Fruit fly (Drosophila melanogaster) whole organism, embryonic: ENCODE results near the gene kud.

Source experiments
- Bgb ChIP-seq: fragments of 200-800 bp; sonication (Bioruptor generic); IDR thresholded peaks from 2 replicates; pipeline ENCODE4 v1.3.6; 2022; ENCODE audit warnings: missing biosample characterization, missing genetic modification characterization; ENCODE audit not compliant: partially characterized antibody
- Bteb2 ChIP-seq: fragments of 200-800 bp; sonication (Bioruptor generic); optimal IDR thresholded peaks from 2 replicates; lab custom pipeline; 2016; ENCODE audit warnings: missing biosample characterization, missing genetic modification characterization
- C15 ChIP-seq: fragments of 200-800 bp; sonication (Bioruptor generic); IDR thresholded peaks from 3 replicates; pipeline ENCODE4 v1.3.6; 2022; ENCODE audit warnings: missing biosample characterization, missing genetic modification characterization
- CG11456 ChIP-seq: fragments of 200-800 bp; sonication (Bioruptor generic); IDR thresholded peaks from 3 replicates; pipeline ENCODE4 v1.3.6; 2022; ENCODE audit warnings: missing biosample characterization, missing genetic modification characterization
- CG11504 ChIP-seq: fragments of 200-800 bp; sonication (Bioruptor generic); optimal IDR thresholded peaks from 3 replicates; lab custom pipeline; 2019; ENCODE audit warnings: missing biosample characterization, mild to moderate bottlenecking, missing genetic modification characterization, moderate library complexity
- CG12155 ChIP-seq: fragments of 200-800 bp; sonication (Bioruptor generic); optimal IDR thresholded peaks from 3 replicates; lab custom pipeline; 2016; ENCODE audit warnings: missing biosample characterization, missing genetic modification characterization
- CG15073 ChIP-seq: fragments of 200-800 bp; sonication (Bioruptor generic); optimal IDR thresholded peaks from 2 replicates; lab custom pipeline; 2016; ENCODE audit warnings: missing biosample characterization, missing genetic modification characterization
- CG1529 ChIP-seq: fragments of 200-800 bp; sonication (Bioruptor generic); optimal IDR thresholded peaks from 3 replicates; lab custom pipeline; 2018; ENCODE audit warnings: missing biosample characterization, missing genetic modification characterization
- CG15696 ChIP-seq: fragments of 200-800 bp; sonication (Bioruptor generic); optimal IDR thresholded peaks from 2 replicates; lab custom pipeline; 2019; ENCODE audit warnings: missing biosample characterization, mild to moderate bottlenecking, missing genetic modification characterization, moderate library complexity
- CG17361 ChIP-seq: fragments of 200-800 bp; sonication (Bioruptor generic); IDR thresholded peaks from 3 replicates; pipeline ENCODE4 v1.3.6; 2022; ENCODE audit warnings: missing biosample characterization, missing genetic modification characterization
- CG17802 ChIP-seq: fragments of 200-800 bp; sonication (Bioruptor generic); optimal IDR thresholded peaks from 2 replicates; lab custom pipeline; 2018; ENCODE audit warnings: missing biosample characterization, mild to moderate bottlenecking, missing genetic modification characterization, moderate library complexity
- CG18011 ChIP-seq: fragments of 200-800 bp; sonication (Bioruptor generic); optimal IDR thresholded peaks from 2 replicates; lab custom pipeline; 2017; ENCODE audit warnings: missing biosample characterization, missing genetic modification characterization, mild to moderate bottlenecking, moderate library complexity, missing genotype
- CG18599 ChIP-seq: fragments of 200-800 bp; sonication (Bioruptor generic); optimal IDR thresholded peaks from 3 replicates; lab custom pipeline; 2017; ENCODE audit warnings: missing biosample characterization, missing genetic modification characterization, mild to moderate bottlenecking, moderate library complexity, missing genetic modification reagents
- CG2678 ChIP-seq: fragments of 200-800 bp; sonication (Bioruptor generic); optimal IDR thresholded peaks from 3 replicates; lab custom pipeline; 2019; ENCODE audit warnings: missing biosample characterization, mild to moderate bottlenecking, missing genetic modification characterization, moderate library complexity
- CG3995 ChIP-seq: fragments of 200-800 bp; sonication (Bioruptor generic); optimal IDR thresholded peaks from 3 replicates; lab custom pipeline; 2016; ENCODE audit warnings: missing biosample characterization, missing genetic modification characterization
- CG4730 ChIP-seq: fragments of 200-800 bp; sonication (Bioruptor generic); IDR thresholded peaks from 2 replicates; pipeline ENCODE4 v1.3.6; 2022; ENCODE audit warnings: missing biosample characterization, missing genetic modification characterization
- CG6654 ChIP-seq: fragments of 200-800 bp; sonication (Bioruptor generic); optimal IDR thresholded peaks from 2 replicates; lab custom pipeline; 2017; ENCODE audit warnings: missing biosample characterization, mild to moderate bottlenecking, missing genetic modification characterization
- CG6791 ChIP-seq: fragments of 200-800 bp; sonication (Bioruptor generic); IDR thresholded peaks from 3 replicates; pipeline ENCODE4 v1.3.6; 2022; ENCODE audit warnings: missing biosample characterization, missing genetic modification characterization; ENCODE audit not compliant: partially characterized antibody
- CG7556 ChIP-seq: fragments of 200-800 bp; sonication (Bioruptor generic); optimal IDR thresholded peaks from 2 replicates; lab custom pipeline; 2017; ENCODE audit warnings: missing biosample characterization, mild to moderate bottlenecking, missing genetic modification characterization
- CHES-1-like ChIP-seq: fragments of 200-800 bp; sonication (Bioruptor generic); optimal IDR thresholded peaks from 2 replicates; lab custom pipeline; 2016; ENCODE audit warnings: missing biosample characterization, missing genetic modification characterization
- Dbx ChIP-seq: fragments of 200-800 bp; sonication (Bioruptor generic); IDR thresholded peaks from 3 replicates; pipeline ENCODE4 v1.3.6; 2022; ENCODE audit warnings: missing biosample characterization, missing genetic modification characterization
- Doc2 ChIP-seq: fragments of 200-800 bp; sonication (Bioruptor generic); IDR thresholded peaks from 2 replicates; pipeline ENCODE4 v1.3.6; 2022; ENCODE audit warnings: missing biosample characterization, missing genetic modification characterization
- H2.0 ChIP-seq: fragments of 200-800 bp; sonication (Bioruptor generic); IDR thresholded peaks from 2 replicates; pipeline ENCODE4 v1.3.6; 2022; ENCODE audit warnings: missing biosample characterization, missing genetic modification characterization
- Hr51 ChIP-seq, 2 experiments: fragments of 200-800 bp; sonication (Bioruptor generic); optimal IDR thresholded peaks; 2 replicates in 1 of 2; 3 replicates in 1 of 2; lab custom pipeline; 2016 to 2018; ENCODE audit warnings: missing biosample characterization in 2 of 2, missing genetic modification characterization in 2 of 2, mild to moderate bottlenecking in 1 of 2, moderate library complexity in 1 of 2
- Max ChIP-seq: fragments of 200-800 bp; sonication (Bioruptor generic); optimal IDR thresholded peaks from 2 replicates; lab custom pipeline; 2016; ENCODE audit warnings: missing biosample characterization, mild to moderate bottlenecking, missing genetic modification characterization
- Poxn ChIP-seq: fragments of 200-800 bp; sonication (Bioruptor generic); IDR thresholded peaks from 2 replicates; pipeline ENCODE4 v1.3.6; 2022; ENCODE audit warnings: missing biosample characterization, missing genetic modification characterization
- Sry-δ ChIP-seq: fragments of 200-800 bp; sonication (Bioruptor generic); optimal IDR thresholded peaks from 2 replicates; lab custom pipeline; 2016; ENCODE audit warnings: missing biosample characterization, missing genetic modification characterization
- ap ChIP-seq: fragments of 200-800 bp; sonication (Bioruptor generic); IDR thresholded peaks from 2 replicates; pipeline ENCODE4 v1.3.6; 2022; ENCODE audit warnings: missing biosample characterization, missing genetic modification characterization
- ash1 ChIP-seq: fragments of 200-800 bp; sonication (Bioruptor generic); optimal IDR thresholded peaks from 2 replicates; lab custom pipeline; 2018; ENCODE audit warnings: missing biosample characterization, mild to moderate bottlenecking, missing genetic modification characterization
- br ChIP-seq: fragments of >200 bp; optimal IDR thresholded peaks from 2 replicates; lab custom pipeline; 2017
- cato ChIP-seq: fragments of 200-800 bp; sonication (Bioruptor generic); optimal IDR thresholded peaks from 2 replicates; lab custom pipeline; 2016; ENCODE audit warnings: missing biosample characterization, missing genetic modification characterization, borderline replicate concordance
- caup ChIP-seq: fragments of 200-800 bp; sonication (Bioruptor generic); optimal IDR thresholded peaks from 3 replicates; lab custom pipeline; 2017; ENCODE audit warnings: missing biosample characterization, mild to moderate bottlenecking, missing genetic modification characterization, moderate library complexity; ENCODE audit not compliant: severe bottlenecking
- chinmo ChIP-seq: fragments of 200-800 bp; sonication (Bioruptor generic); IDR thresholded peaks from 4 replicates; pipeline ENCODE4 v1.3.6; 2022; ENCODE audit warnings: missing biosample characterization, missing genetic modification characterization; ENCODE audit not compliant: partially characterized antibody
- crp ChIP-seq, 2 experiments: fragments of 200-800 bp; sonication (Bioruptor generic); optimal IDR thresholded peaks; 2 replicates in 1 of 2; 3 replicates in 1 of 2; lab custom pipeline; 2017; ENCODE audit warnings: missing biosample characterization in 2 of 2, missing genetic modification characterization in 2 of 2, mild to moderate bottlenecking in 1 of 2, moderate library complexity in 1 of 2
- dmrt11E ChIP-seq: fragments of 200-800 bp; sonication (Bioruptor generic); optimal IDR thresholded peaks from 3 replicates; lab custom pipeline; 2018; ENCODE audit warnings: missing biosample characterization, mild to moderate bottlenecking, missing genetic modification characterization, moderate library complexity
- eve ChIP-seq, 2 experiments: fragments of >200 bp; optimal IDR thresholded peaks; 2 replicates each; lab custom pipeline; 2017; ENCODE audit warnings: missing biosample characterization in 2 of 2, missing genetic modification characterization in 2 of 2
- gce ChIP-seq: fragments of 200-800 bp; sonication (Bioruptor generic); IDR thresholded peaks from 3 replicates; pipeline ENCODE4 v1.3.6; 2022; ENCODE audit warnings: missing biosample characterization, missing genetic modification characterization
- luna ChIP-seq: fragments of 200-800 bp; sonication (Bioruptor generic); optimal IDR thresholded peaks from 2 replicates; lab custom pipeline; 2016; ENCODE audit warnings: missing biosample characterization, missing genetic modification characterization
- nau ChIP-seq: fragments of 200-800 bp; sonication (Bioruptor generic); optimal IDR thresholded peaks from 3 replicates; lab custom pipeline; 2017; ENCODE audit warnings: missing biosample characterization, mild to moderate bottlenecking, missing genetic modification characterization, missing genetic modification reagents
- nerfin-2 ChIP-seq: fragments of 200-800 bp; sonication (Bioruptor generic); IDR thresholded peaks from 2 replicates; pipeline ENCODE4 v1.3.6; 2022; ENCODE audit warnings: missing biosample characterization, missing genetic modification characterization; ENCODE audit not compliant: partially characterized antibody
- p53 ChIP-seq: fragments of 200-800 bp; sonication (Bioruptor generic); optimal IDR thresholded peaks from 2 replicates; lab custom pipeline; 2016; ENCODE audit warnings: missing biosample characterization, missing genetic modification characterization
- pzg ChIP-seq: fragments of 200-800 bp; sonication (Bioruptor generic); optimal IDR thresholded peaks from 3 replicates; lab custom pipeline; 2018; ENCODE audit warnings: missing biosample characterization, mild to moderate bottlenecking, missing genetic modification characterization, moderate library complexity
- ro ChIP-seq: fragments of 200-800 bp; sonication (Bioruptor generic); IDR thresholded peaks from 2 replicates; pipeline ENCODE4 v1.3.6; 2022; ENCODE audit warnings: missing biosample characterization, missing genetic modification characterization
- tll ChIP-seq, 2 experiments: fragments of 200-800 bp in 1 of 2; fragments of >200 bp in 1 of 2; sonication (Bioruptor generic) in 1 of 2; optimal IDR thresholded peaks; 2 replicates each; lab custom pipeline; 2017 to 2019; ENCODE audit warnings: missing biosample characterization in 2 of 2, missing genetic modification characterization in 2 of 2, mild to moderate bottlenecking in 1 of 2, moderate library complexity in 1 of 2
- unc-4 ChIP-seq: fragments of 200-800 bp; sonication (Bioruptor generic); IDR thresholded peaks from 2 replicates; pipeline ENCODE4 v1.3.6; 2022; ENCODE audit warnings: missing biosample characterization, missing genetic modification characterization; ENCODE audit not compliant: partially characterized antibody
- usp ChIP-seq: fragments of >200 bp; optimal IDR thresholded peaks from 2 replicates; lab custom pipeline; 2017; ENCODE audit warnings: missing biosample characterization, missing genetic modification characterization
- vnd ChIP-seq: fragments of 200-800 bp; sonication (Bioruptor generic); IDR thresholded peaks from 3 replicates; pipeline ENCODE4 v1.3.6; 2022; ENCODE audit warnings: missing biosample characterization, missing genetic modification characterization; ENCODE audit not compliant: partially characterized antibody
- wek ChIP-seq: fragments of 200-800 bp; sonication (Bioruptor generic); optimal IDR thresholded peaks from 3 replicates; lab custom pipeline; 2018; ENCODE audit warnings: missing biosample characterization, mild to moderate bottlenecking, missing genetic modification characterization, moderate library complexity

kud gene

dm6 chr3L:16805806-16806719, 38.7 kb downstream of the kud start (continued):
- no peak for TF ChIP-seq Doc2 (GFP tag; lab: Robert Waterston, UW)
- TF ChIP-seq CHES-1-like (GFP tag; lab: Kevin White, UChicago), result no peak
- TF ChIP-seq br (lab: Kevin White, UChicago), result no peak
- no peak for TF ChIP-seq CG17802 (tag; lab: Kevin White, UChicago)
- no peak for TF ChIP-seq crp (GFP tag; optimal IDR thresholded peaks at IDR 0.05; lab: Kevin White, UChicago)
- TF ChIP-seq usp (GFP tag; lab: Kevin White, UChicago), result no peak
- TF ChIP-seq wek (GFP tag; lab: Kevin White, UChicago), result no peak
- TF ChIP-seq Bgb, result no peak
- TF ChIP-seq ap (GFP tag; lab: Robert Waterston, UW), result no peak
- no peak for TF ChIP-seq vnd
- no peak for TF ChIP-seq CG4730
- peak; percentile 19; the same call in 1 of the 2 replicates for TF ChIP-seq H2.0
- TF ChIP-seq Dbx (GFP tag; lab: Robert Waterston, UW), result no peak
- no peak for TF ChIP-seq CG17361 (GFP tag; lab: Robert Waterston, UW)
- TF ChIP-seq Bteb2, result peak; percentile 35
- TF ChIP-seq Max (GFP tag; lab: Kevin White, UChicago), result no peak
- TF ChIP-seq CG18599 (GFP tag; lab: Kevin White, UChicago), result peak; percentile 87
- TF ChIP-seq C15 (GFP tag; lab: Robert Waterston, UW), result no peak
- TF ChIP-seq CG11504 (tag; lab: Kevin White, UChicago), result peak; percentile 58
- no peak for TF ChIP-seq luna (GFP tag; lab: Kevin White, UChicago)
- 0 out of 3 replicates have a peak, but pooled peaks have one; percentile 6 for TF ChIP-seq CG11456
- peak; percentile 70 for TF ChIP-seq CG7556 (GFP tag; lab: Kevin White, UChicago)
- TF ChIP-seq p53, result no peak
- no peak for TF ChIP-seq ro (GFP tag; lab: Robert Waterston, UW)
- TF ChIP-seq CG3995 (GFP tag; lab: Kevin White, UChicago), result no peak
- TF ChIP-seq tll (GFP tag; optimal IDR thresholded peaks at IDR 0.05; lab: Kevin White, UChicago), result no peak
- no peak for TF ChIP-seq nerfin-2 (GFP tag; lab: Robert Waterston, UW)
- no peak for TF ChIP-seq cato (GFP tag; lab: Kevin White, UChicago)
- TF ChIP-seq CG1529 (GFP tag; lab: Kevin White, UChicago), result no peak
- TF ChIP-seq ash1, result no peak
- TF ChIP-seq eve (GFP tag; optimal IDR thresholded peaks at IDR 0.05; lab: Kevin White, UChicago), result peak in 1 of 2 experiments; percentile 63
- peak; percentile 90; the same call in 3 of the 4 replicates for TF ChIP-seq chinmo (GFP tag; lab: Robert Waterston, UW)
- TF ChIP-seq CG6654 (GFP tag; lab: Kevin White, UChicago), result no peak
- TF ChIP-seq Poxn (GFP tag; lab: Robert Waterston, UW), result 0 out of 2 replicates have a peak, but pooled peaks have one; percentile 40
- no peak for TF ChIP-seq gce (GFP tag; lab: Robert Waterston, UW)
- TF ChIP-seq CG15073 (GFP tag; lab: Kevin White, UChicago), result no peak
- peak; percentile 26 to 64 for TF ChIP-seq Hr51 (GFP tag; optimal IDR thresholded peaks at IDR 0.05; lab: Kevin White, UChicago)
- TF ChIP-seq caup, result peak; percentile 32
- no peak for TF ChIP-seq pzg (GFP tag; lab: Kevin White, UChicago)
- TF ChIP-seq Sry-δ (GFP tag; lab: Kevin White, UChicago), result no peak
- no peak for TF ChIP-seq CG15696 (tag; lab: Kevin White, UChicago)
- no peak for TF ChIP-seq CG6791 (GFP tag; lab: Robert Waterston, UW)
- TF ChIP-seq CG18011 (GFP tag; lab: Kevin White, UChicago), result no peak
- TF ChIP-seq unc-4 (GFP tag; lab: Robert Waterston, UW), result no peak
- peak; percentile 12 for TF ChIP-seq nau (GFP tag; lab: Kevin White, UChicago)
- TF ChIP-seq dmrt11E (tag; lab: Kevin White, UChicago), result no peak
- TF ChIP-seq CG12155 (GFP tag; lab: Kevin White, UChicago), result no peak
- peak; percentile 73 for TF ChIP-seq CG2678 (tag; lab: Kevin White, UChicago)
